Worm (Caenorhabditis elegans): ENCODE data around the gene cdh-12.

The cdh-12 gene

DNA sequence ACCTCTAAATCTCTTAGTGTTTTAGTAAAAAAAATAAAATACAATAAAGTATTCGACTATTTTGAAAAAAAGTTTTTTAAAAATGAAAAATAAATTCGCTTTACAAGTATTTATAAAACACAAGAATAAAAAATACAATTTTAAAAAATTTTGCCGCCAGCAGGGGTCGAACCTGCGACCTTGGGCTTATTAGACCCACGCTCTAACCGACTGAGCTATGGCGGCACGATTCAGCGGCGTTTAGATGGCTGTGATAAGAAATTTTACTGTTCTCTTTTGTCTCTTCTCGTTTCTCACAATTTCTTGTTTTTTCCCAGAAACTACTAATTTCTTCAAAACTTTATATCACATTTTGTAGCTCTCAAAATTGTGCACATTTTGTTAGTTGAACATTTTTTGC, 11.4 kb downstream of the cdh-12 start (continued):
- no peak for TF ChIP-seq unc-62 (GFP tag; optimal IDR thresholded peaks at IDR 0.05)
- TF ChIP-seq sdz-38 (tag; optimal IDR thresholded peaks at IDR 0.05) = no peak
- TF ChIP-seq ceh-100 (GFP tag; IDR thresholded peaks at IDR 0.05) = no peak
- TF ChIP-seq bed-2 (GFP tag; IDR thresholded peaks at IDR 0.05) = no peak
- TF ChIP-seq nhr-90 (tag; optimal IDR thresholded peaks at IDR 0.05) = peak; percentile 42
- peak; percentile 70 for TF ChIP-seq rpc-1 (optimal IDR thresholded peaks at IDR 0.05)
- peak; percentile 81 for TF ChIP-seq rpc-1 (tag; optimal IDR thresholded peaks at IDR 0.05)
- TF ChIP-seq cebp-1 (GFP tag; IDR thresholded peaks at IDR 0.05) = no peak
- no peak for TF ChIP-seq cebp-1 (tag; optimal IDR thresholded peaks at IDR 0.05)
- TF ChIP-seq nhr-80 (tag; optimal IDR thresholded peaks at IDR 0.05) = no peak
- no peak for TF ChIP-seq K11D2.4 (GFP tag; IDR thresholded peaks at IDR 0.05)
- TF ChIP-seq F57A8.1 (GFP tag; optimal IDR thresholded peaks at IDR 0.05) = no peak
- no peak for TF ChIP-seq F37B4.10 (GFP tag; IDR thresholded peaks at IDR 0.05)
- no peak for TF ChIP-seq lin-40 (tag; optimal IDR thresholded peaks at IDR 0.05)
- TF ChIP-seq F49E8.2 (tag; optimal IDR thresholded peaks at IDR 0.05; ENCODE audit: insufficient read depth) = peak; percentile 8
- TF ChIP-seq akir-1 (GFP tag; optimal IDR thresholded peaks at IDR 0.05) = no peak
- no peak for TF ChIP-seq K12H6.12 (tag; optimal IDR thresholded peaks at IDR 0.05)
- no peak for TF ChIP-seq sptf-2 (GFP tag; optimal IDR thresholded peaks at IDR 0.05)
- TF ChIP-seq ets-4 (GFP tag; optimal IDR thresholded peaks at IDR 0.05) = no peak
- no peak for TF ChIP-seq efl-1 (GFP tag; optimal IDR thresholded peaks at IDR 0.05)
- no peak for TF ChIP-seq ceh-27 (GFP tag; optimal IDR thresholded peaks at IDR 0.05)
- no peak for TF ChIP-seq T07F8.4 (tag; optimal IDR thresholded peaks at IDR 0.05)
- TF ChIP-seq let-526 (GFP tag; IDR thresholded peaks at IDR 0.05) = no peak
- TF ChIP-seq zim-3 (tag; optimal IDR thresholded peaks at IDR 0.05) = no peak
- no peak for TF ChIP-seq snpc-1.3 (tag; optimal IDR thresholded peaks at IDR 0.05; ENCODE audit: insufficient read depth)
- 0 out of 2 replicates have a peak, but pooled peaks have one; percentile 57 for TF ChIP-seq nfyb-1 (GFP tag; IDR thresholded peaks at IDR 0.05)
- TF ChIP-seq ekl-4 (GFP tag; IDR thresholded peaks at IDR 0.05) = 0 out of 2 replicates have a peak, but pooled peaks have one; percentile 9
- TF ChIP-seq D2030.7 (GFP tag; IDR thresholded peaks at IDR 0.05) = peak; percentile 31
- TF ChIP-seq B0336.3 (GFP tag; IDR thresholded peaks at IDR 0.05) = no peak
- no peak for TF ChIP-seq fkh-3 (tag; optimal IDR thresholded peaks at IDR 0.05)
- TF ChIP-seq F23B12.7 (tag; optimal IDR thresholded peaks at IDR 0.05; ENCODE audit: insufficient read depth) = no peak
- no peak for TF ChIP-seq F10E7.11 (tag; optimal IDR thresholded peaks at IDR 0.05)
- no peak for TF ChIP-seq Y79H2A.3 (GFP tag; conservative IDR thresholded peaks at IDR 0.05)
- no peak for TF ChIP-seq chd-7 (tag; optimal IDR thresholded peaks at IDR 0.05)
- no peak for TF ChIP-seq F22D6.2 (tag; optimal IDR thresholded peaks at IDR 0.05)
- no peak for TF ChIP-seq B0019.2 (GFP tag; conservative IDR thresholded peaks at IDR 0.05)
- peak; percentile 65 for TF ChIP-seq die-1 (tag; optimal IDR thresholded peaks at IDR 0.05)
- no peak for TF ChIP-seq attf-3 (GFP tag; conservative IDR thresholded peaks at IDR 0.05)
- TF ChIP-seq egrh-3 (GFP tag; IDR thresholded peaks at IDR 0.05) = no peak
- TF ChIP-seq lag-1 (GFP tag; IDR thresholded peaks at IDR 0.05) = no peak
- TF ChIP-seq B0035.1 (tag; optimal IDR thresholded peaks at IDR 0.05) = no peak
- no peak for TF ChIP-seq egl-18 (GFP tag; IDR thresholded peaks at IDR 0.05)
- TF ChIP-seq hmg-1.2 (GFP tag; IDR thresholded peaks at IDR 0.05) = peak; percentile 36; the same call in 1 of the 2 replicates
- TF ChIP-seq ccch-3 (GFP tag; optimal IDR thresholded peaks at IDR 0.05) = no peak
- no peak for TF ChIP-seq cebp-2 (GFP tag; IDR thresholded peaks at IDR 0.05)
- no peak for TF ChIP-seq ceh-79 (tag; optimal IDR thresholded peaks at IDR 0.05)
- no peak for TF ChIP-seq lir-1 (GFP tag; conservative IDR thresholded peaks at IDR 0.05)
- TF ChIP-seq ztf-6 (GFP tag; IDR thresholded peaks at IDR 0.05) = no peak
- TF ChIP-seq repo-1 (tag; optimal IDR thresholded peaks at IDR 0.05) = no peak
- no peak for TF ChIP-seq ztf-25 (GFP tag; IDR thresholded peaks at IDR 0.05)
